Worm (Caenorhabditis elegans): ENCODE data around the gene F26F12.3.

ce11 chrV:5895021-5895420, 49.5 kb upstream of the F26F12.3 start, which contains the start of gene grd-9:
- no peak for TF ChIP-seq klf-2 (GFP tag; conservative IDR thresholded peaks at IDR 0.05)
- no peak for TF ChIP-seq ref-1 (GFP tag; conservative IDR thresholded peaks at IDR 0.05)
- TF ChIP-seq tab-1 (GFP tag; IDR thresholded peaks at IDR 0.05) = no peak
- TF ChIP-seq ztf-23 (GFP tag; IDR thresholded peaks at IDR 0.05) = no peak
- TF ChIP-seq flt-1 (GFP tag; IDR thresholded peaks at IDR 0.05) = no peak
- no peak for TF ChIP-seq T22C8.4 (GFP tag; IDR thresholded peaks at IDR 0.05)
- no peak for TF ChIP-seq med-1 (GFP tag; optimal IDR thresholded peaks at IDR 0.05; ENCODE audit: insufficient read depth)
